Worm (Caenorhabditis elegans): ENCODE data around the gene T24H7.8.

- no peak for TF ChIP-seq egl-5 (tag; optimal IDR thresholded peaks at IDR 0.05)
- no peak for TF ChIP-seq fos-1 (tag; optimal IDR thresholded peaks at IDR 0.05)
- TF ChIP-seq nhr-28 (tag; optimal IDR thresholded peaks at IDR 0.05), result no peak
- no peak for TF ChIP-seq egl-27 (tag; optimal IDR thresholded peaks at IDR 0.05)
- no peak for TF ChIP-seq R02D3.7 (tag; optimal IDR thresholded peaks at IDR 0.05)
- TF ChIP-seq fkh-2 (tag; optimal IDR thresholded peaks at IDR 0.05), result no peak
- no peak for TF ChIP-seq nhr-76 (tag; optimal IDR thresholded peaks at IDR 0.05)
- no peak for TF ChIP-seq snpc-4 (tag; optimal IDR thresholded peaks at IDR 0.05)
- no peak for TF ChIP-seq nhr-12 (tag; optimal IDR thresholded peaks at IDR 0.05)
- no peak for TF ChIP-seq nhr-25 (tag; optimal IDR thresholded peaks at IDR 0.05)
- TF ChIP-seq daf-12 (tag; optimal IDR thresholded peaks at IDR 0.05), result no peak
- no peak for TF ChIP-seq aly-2 (tag; optimal IDR thresholded peaks at IDR 0.05)
- no peak for TF ChIP-seq unc-39 (tag; optimal IDR thresholded peaks at IDR 0.05)
- TF ChIP-seq pha-4 (tag; optimal IDR thresholded peaks at IDR 0.05), result no peak
These were observed 14.2 kb downstream of the T24H7.8 start, which contains the start of gene F13H8.5 for ce11 chrII:6256024-6256423.

Data from whole organism, L3 larva.